Fruit fly (Drosophila melanogaster): Measurements from ENCODE around the gene Arglu1.

DNA sequence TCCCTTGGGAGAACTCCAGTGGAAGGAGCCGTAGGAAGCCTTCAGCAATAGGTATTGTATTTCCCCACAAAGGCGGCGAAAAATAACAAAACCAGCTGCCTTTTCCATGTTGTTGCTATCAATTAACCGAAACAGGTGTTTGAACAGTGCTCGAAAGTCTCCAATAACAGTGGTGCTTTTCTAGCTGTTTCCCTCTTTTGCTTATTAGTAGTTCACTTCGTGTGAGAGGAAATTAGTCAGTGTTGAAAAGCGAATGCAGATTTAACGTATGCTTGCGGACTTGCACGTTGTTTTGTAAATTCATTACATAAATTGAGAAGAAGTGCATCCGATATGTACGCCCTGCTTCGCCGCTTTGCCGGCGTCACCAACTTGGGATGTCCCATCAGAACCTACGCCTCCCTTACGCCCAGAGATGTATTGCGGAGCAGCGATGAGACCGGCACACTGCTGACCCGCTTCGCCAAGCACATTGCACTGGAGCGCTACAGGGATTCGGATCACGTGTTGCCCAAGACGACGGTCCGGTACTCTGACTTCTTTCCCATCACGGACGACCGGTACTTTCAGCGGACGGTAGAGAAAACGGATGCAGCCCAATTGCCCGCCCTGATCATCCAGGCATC lies 810 bp upstream of the Arglu1 start, which contains the start of the genes Datp and CG4619:
- TF ChIP-seq tj (GFP tag; optimal IDR thresholded peaks at IDR 0.05) (no peak), CG33017 (tag; optimal IDR thresholded peaks at IDR 0.05) (peak; percentile 32), kay (GFP tag; ENCODE audit: borderline replicate concordance) (no peak), bab1 (GFP tag; optimal IDR thresholded peaks at IDR 0.05) (peak; percentile 47)

Data from whole organism, adult.